Worm (Caenorhabditis elegans): ENCODE results near the gene F59E12.8.
"Not testable (repeated sequence)": the region's sequence is repeated elsewhere in the genome, so short reads cannot be mapped to it uniquely, and the experiment has no call there.

The F59E12.8 gene

DNA sequence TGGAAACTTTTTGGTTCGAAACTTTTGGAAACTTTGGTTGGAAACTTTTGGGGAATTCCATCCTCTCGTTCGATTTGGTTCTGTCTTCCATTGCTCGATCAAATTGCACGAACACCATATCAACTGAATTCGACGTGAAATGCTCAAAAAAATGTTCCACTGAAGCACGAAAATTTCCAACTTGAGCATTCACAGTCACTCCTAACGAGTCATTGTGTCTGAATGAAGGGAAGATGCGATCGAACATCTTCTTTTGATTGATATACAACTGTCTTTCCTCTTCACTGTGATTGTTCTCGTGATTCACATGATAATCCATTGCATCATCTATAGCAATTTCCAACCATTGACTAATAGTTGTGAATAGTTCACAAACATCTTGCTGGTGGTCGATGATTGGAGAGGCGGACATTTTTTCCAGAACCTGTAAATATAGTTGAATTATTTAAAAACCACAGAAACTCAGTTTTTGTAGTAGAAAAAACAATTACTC, 8.4 kb downstream of the F59E12.8 start, which contains the start of gene F59E12.15:
F59E12.15 (minus strand) TSS at position 51 of the 493 bp plus-strand sequence.
- TF ChIP-seq ceh-39 (tag; optimal IDR thresholded peaks at IDR 0.05) (no peak), elt-3 (tag; optimal IDR thresholded peaks at IDR 0.05) (no peak), blmp-1 (tag; optimal IDR thresholded peaks at IDR 0.05) (no peak), mls-2 (tag; optimal IDR thresholded peaks at IDR 0.05) (no peak), drap-1 (GFP tag; optimal IDR thresholded peaks at IDR 0.05) (no peak), snpc-4 (tag; optimal IDR thresholded peaks at IDR 0.05) (no peak), mab-5 (tag; optimal IDR thresholded peaks at IDR 0.05) (no peak), ceh-83 (GFP tag; optimal IDR thresholded peaks at IDR 0.05) (no peak), cnd-1 (tag; optimal IDR thresholded peaks at IDR 0.05) (no peak), nhr-12 (tag; optimal IDR thresholded peaks at IDR 0.05) (no peak), hlh-1 (tag; optimal IDR thresholded peaks at IDR 0.05) (no peak), zip-8 (tag; optimal IDR thresholded peaks at IDR 0.05) (no peak), unc-62 (GFP tag; optimal IDR thresholded peaks at IDR 0.05) (no peak), bed-3 (GFP tag; optimal IDR thresholded peaks at IDR 0.05) (no peak), nhr-2 (tag; optimal IDR thresholded peaks at IDR 0.05) (no peak), ztf-11 (tag; optimal IDR thresholded peaks at IDR 0.05) (no peak), lsy-2 (tag; optimal IDR thresholded peaks at IDR 0.05) (no peak)

DNA sequence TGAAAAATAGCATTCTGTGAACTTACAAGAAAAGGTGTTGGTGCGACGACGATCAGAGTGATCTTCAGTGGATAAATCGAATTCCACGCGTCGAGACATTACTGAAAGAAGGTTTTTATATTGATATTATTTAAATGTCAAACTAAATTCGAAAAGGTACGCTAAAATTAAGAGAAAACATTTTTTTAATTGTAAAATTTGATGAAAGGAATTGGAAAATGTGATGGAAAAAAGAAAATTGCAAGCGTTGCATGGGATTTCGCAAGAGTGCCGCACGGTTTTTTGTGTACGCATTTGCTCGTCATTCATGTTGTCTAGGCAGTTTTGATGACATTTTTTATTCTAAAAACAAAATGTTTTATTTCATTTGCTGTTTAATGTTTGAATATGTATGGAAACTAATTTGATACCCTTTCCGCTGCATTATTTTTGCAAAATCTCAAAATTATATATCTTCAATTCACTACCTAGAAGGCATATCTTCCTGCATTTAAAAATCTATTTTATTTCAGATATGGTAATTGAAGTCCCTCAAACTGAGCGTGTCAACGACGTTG, 14.3 kb downstream of the F59E12.8 start, which contains the start of the genes eif-3.L and npl-4.2:
eif-3.L (minus strand) TSS at position 101 of the 557 bp plus-strand sequence.
npl-4.2 (plus strand) TSS at position 507 of the 557 bp plus-strand sequence.
- not testable (repeated sequence) for TF ChIP-seq drap-1, ceh-83, lin-32 (GFP tag; optimal IDR thresholded peaks at IDR 0.05)

- TF ChIP-seq flh-1 (GFP tag; optimal IDR thresholded peaks at IDR 0.05) = no peak
- TF ChIP-seq lsy-2 (tag; optimal IDR thresholded peaks at IDR 0.05) = no peak
- TF ChIP-seq M03D4.4 (tag; optimal IDR thresholded peaks at IDR 0.05) = no peak
- TF ChIP-seq sem-2 (GFP tag; optimal IDR thresholded peaks at IDR 0.05) = no peak
- TF ChIP-seq pha-4 (tag; optimal IDR thresholded peaks at IDR 0.05) = no peak
- TF ChIP-seq blmp-1 (tag; optimal IDR thresholded peaks at IDR 0.05) = no peak
- TF ChIP-seq ham-2 (GFP tag; optimal IDR thresholded peaks at IDR 0.05) = no peak
- TF ChIP-seq hlh-1 (tag; optimal IDR thresholded peaks at IDR 0.05) = no peak
- no peak for TF ChIP-seq nhr-76 (tag; optimal IDR thresholded peaks at IDR 0.05)
- TF ChIP-seq nhr-12 (tag; optimal IDR thresholded peaks at IDR 0.05) = no peak
- TF ChIP-seq ceh-43 (GFP tag; optimal IDR thresholded peaks at IDR 0.05) = no peak
- no peak for TF ChIP-seq elt-3 (tag; optimal IDR thresholded peaks at IDR 0.05)
- no peak for TF ChIP-seq lin-13 (tag; optimal IDR thresholded peaks at IDR 0.05)
- no peak for TF ChIP-seq unc-120 (tag; optimal IDR thresholded peaks at IDR 0.05; ENCODE audit: poor library complexity, severe bottlenecking)
These were observed 17.4 kb downstream of the F59E12.8 start, which contains the start of gene dhs-6 for ce11 chrII:5619298-5619697. Gene dhs-6 (minus strand): TSS chrII:5619319.

ce11 chrII:5607756-5608155, 29.0 kb downstream of the F59E12.8 start, which contains the start of gene C17G10.7:
Gene C17G10.7 (minus strand): TSS chrII:5607856.
- TF ChIP-seq pha-4 (tag; optimal IDR thresholded peaks at IDR 0.05) (no peak), tbx-8 (GFP tag; optimal IDR thresholded peaks at IDR 0.05) (no peak), ham-2 (GFP tag; optimal IDR thresholded peaks at IDR 0.05) (no peak), mab-5 (tag; optimal IDR thresholded peaks at IDR 0.05) (no peak), mep-1 (tag; optimal IDR thresholded peaks at IDR 0.05) (no peak), ceh-43 (GFP tag; optimal IDR thresholded peaks at IDR 0.05) (no peak), nhr-76 (tag; optimal IDR thresholded peaks at IDR 0.05) (no peak), mls-2 (tag; optimal IDR thresholded peaks at IDR 0.05) (no peak), nhr-12 (tag; optimal IDR thresholded peaks at IDR 0.05) (no peak), M03D4.4 (tag; optimal IDR thresholded peaks at IDR 0.05) (no peak), snpc-4 (tag; optimal IDR thresholded peaks at IDR 0.05) (no peak), ceh-83 (GFP tag; optimal IDR thresholded peaks at IDR 0.05) (no peak), drap-1 (GFP tag; optimal IDR thresholded peaks at IDR 0.05) (no peak), hlh-1 (tag; optimal IDR thresholded peaks at IDR 0.05) (no peak), sem-2 (GFP tag; optimal IDR thresholded peaks at IDR 0.05) (no peak), lsy-2 (tag; optimal IDR thresholded peaks at IDR 0.05) (no peak), nhr-237 (tag; optimal IDR thresholded peaks at IDR 0.05) (no peak)

DNA sequence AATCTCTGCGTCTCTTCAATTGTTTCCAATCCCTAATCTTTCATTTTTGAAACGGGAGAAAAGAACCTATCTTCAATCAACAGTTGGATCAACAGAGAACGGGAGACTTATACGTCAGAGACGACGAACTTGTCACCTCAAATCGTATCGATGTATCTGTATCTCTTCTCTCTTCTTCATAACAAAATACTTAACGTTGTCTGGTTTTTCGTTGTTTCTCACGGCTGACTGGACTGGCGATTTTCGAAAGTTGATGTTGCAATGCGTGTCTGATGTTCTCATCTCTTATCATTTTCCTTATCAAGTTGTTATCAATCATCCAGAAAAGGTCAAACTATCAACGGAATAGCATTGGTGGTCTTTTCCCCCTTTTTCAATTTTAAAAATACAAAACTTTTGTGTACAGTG, 31.2 kb downstream of the F59E12.8 start:
- TF ChIP-seq unc-62 (GFP tag; optimal IDR thresholded peaks at IDR 0.05) (peak; percentile 57), elt-3 (tag; optimal IDR thresholded peaks at IDR 0.05) (peak; percentile 84), nhr-76 (tag; optimal IDR thresholded peaks at IDR 0.05) (no peak), elt-1 (tag; optimal IDR thresholded peaks at IDR 0.05; ENCODE audit: borderline replicate concordance, insufficient read depth) (no peak)

Data from whole organism, mixed stage, embryonic.